In genomic region chrX:15593477-15594229, dm6 we compare ENCODE assay signal across 5 fruit fly cellular contexts.
TF ChIP-seq lines count a peak whose summit lies in the region.

Gene Chsy (minus strand): TSS chrX:15593534.

- no peak for TF ChIP-seq CTCF in whole organism, embryonic (GFP tag; optimal IDR thresholded peaks at IDR 0.05; lab: Kevin White, UChicago)

TF ChIP-seq in whole organism, adult, 20 proteins besides CTCF, POLR2A, EP300 and RAD21:
- no peak for TF ChIP-seq CG11617 (GFP tag; optimal IDR thresholded peaks at IDR 0.05; lab: Kevin White, UChicago)
- peak; percentile 38 for TF ChIP-seq Mnt (GFP tag; optimal IDR thresholded peaks at IDR 0.05; lab: Kevin White, UChicago)
- TF ChIP-seq Hr96 (GFP tag; optimal IDR thresholded peaks at IDR 0.05; lab: Kevin White, UChicago), result peak; percentile 42

TF ChIP-seq in whole organism, embryonic, 481 proteins besides CTCF, POLR2A, EP300 and RAD21 (continues in another document):
- TF ChIP-seq CG15696 (tag; optimal IDR thresholded peaks at IDR 0.05; lab: Kevin White, UChicago), result peak; percentile 12
- 0 out of 3 replicates have a peak, but pooled peaks have one; percentile 29 for TF ChIP-seq CG11695 (GFP tag; IDR thresholded peaks at IDR 0.05; lab: Robert Waterston, UW)
- TF ChIP-seq CG10267 (tag; optimal IDR thresholded peaks at IDR 0.05; lab: Kevin White, UChicago), result peak; percentile 25
- no peak for TF ChIP-seq z (GFP tag; IDR thresholded peaks at IDR 0.05; lab: Robert Waterston, UW)
- peak; percentile 12 for TF ChIP-seq phol (tag; optimal IDR thresholded peaks at IDR 0.05; lab: Kevin White, UChicago)
- TF ChIP-seq CG8924 (tag; optimal IDR thresholded peaks at IDR 0.05; lab: Kevin White, UChicago), result peak; percentile 14
- TF ChIP-seq Opbp (GFP tag; IDR thresholded peaks at IDR 0.05; lab: Robert Waterston, UW; ENCODE audit: partially characterized antibody), result 0 out of 3 replicates have a peak, but pooled peaks have one; percentile 5
- no peak for TF ChIP-seq Vsx1 (GFP tag; optimal IDR thresholded peaks at IDR 0.05; lab: Kevin White, UChicago)
- peak; percentile 10 for TF ChIP-seq CG10543 (GFP tag; optimal IDR thresholded peaks at IDR 0.05; lab: Kevin White, UChicago)
- peak; percentile 1 for TF ChIP-seq nom (GFP tag; optimal IDR thresholded peaks at IDR 0.05; lab: Kevin White, UChicago)
- peak; percentile 31 for TF ChIP-seq CG12391 (tag; optimal IDR thresholded peaks at IDR 0.05; lab: Kevin White, UChicago)
- TF ChIP-seq CG1832 (GFP tag; optimal IDR thresholded peaks at IDR 0.05; lab: Kevin White, UChicago), result peak; percentile 39
- peak; percentile 79 to 80 for TF ChIP-seq Trl (optimal IDR thresholded peaks at IDR 0.05; lab: Kevin White, UChicago)
- TF ChIP-seq Trl (GFP tag; optimal IDR thresholded peaks at IDR 0.05; lab: Kevin White, UChicago), result no peak
- TF ChIP-seq HLHmδ (GFP tag; optimal IDR thresholded peaks at IDR 0.05; lab: Kevin White, UChicago), result peak; percentile 16
- TF ChIP-seq CG4424 (GFP tag; optimal IDR thresholded peaks at IDR 0.05; lab: Kevin White, UChicago), result no peak
- TF ChIP-seq Med (GFP tag; lab: Kevin White, UChicago), result peak; percentile 78
- no peak for TF ChIP-seq CG42726 (GFP tag; IDR thresholded peaks at IDR 0.05; lab: Robert Waterston, UW; ENCODE audit: partially characterized antibody)
- TF ChIP-seq lola (GFP tag; optimal IDR thresholded peaks at IDR 0.05; lab: Kevin White, UChicago), result peak in 1 of 3 experiments; percentile 52
- no peak for TF ChIP-seq CrebB (tag; optimal IDR thresholded peaks at IDR 0.05; lab: Kevin White, UChicago)
- TF ChIP-seq CG14710 (tag; optimal IDR thresholded peaks at IDR 0.05; lab: Kevin White, UChicago), result peak; percentile 27

TF ChIP-seq in whole organism, prepupa, 60 proteins besides CTCF, POLR2A, EP300 and RAD21 (continues in another document):
- no peak for TF ChIP-seq Lpt (GFP tag; optimal IDR thresholded peaks at IDR 0.05; lab: Kevin White, UChicago)
- peak; percentile 66 for TF ChIP-seq Eip78C (GFP tag; lab: Kevin White, UChicago)
- peak; percentile 40 for TF ChIP-seq vri (GFP tag; optimal IDR thresholded peaks at IDR 0.05; lab: Kevin White, UChicago)
- no peak for TF ChIP-seq CG8319 (GFP tag; optimal IDR thresholded peaks at IDR 0.05; lab: Kevin White, UChicago)
- no peak for TF ChIP-seq Met (GFP tag; optimal IDR thresholded peaks at IDR 0.05; lab: Kevin White, UChicago)
- TF ChIP-seq CG8119 (GFP tag; IDR thresholded peaks at IDR 0.05; lab: Robert Waterston, UW), result peak; percentile 36; the same call in 1 of the 3 replicates
- TF ChIP-seq esn (GFP tag; optimal IDR thresholded peaks at IDR 0.05; lab: Kevin White, UChicago), result no peak
- TF ChIP-seq CG32006 (GFP tag; optimal IDR thresholded peaks at IDR 0.05; lab: Kevin White, UChicago), result peak; percentile 46
- TF ChIP-seq CG16779 (tag; optimal IDR thresholded peaks at IDR 0.05; lab: Kevin White, UChicago), result peak; percentile 9
- TF ChIP-seq eg (GFP tag; IDR thresholded peaks at IDR 0.05; lab: Robert Waterston, UW), result 0 out of 3 replicates have a peak, but pooled peaks have one; percentile 23
- TF ChIP-seq salr (GFP tag; optimal IDR thresholded peaks at IDR 0.05; lab: Kevin White, UChicago), result peak in 1 of 2 experiments; percentile 36
- peak; percentile 36 for TF ChIP-seq CG6808 (GFP tag; optimal IDR thresholded peaks at IDR 0.05; lab: Kevin White, UChicago)
- TF ChIP-seq CG7368 (GFP tag; optimal IDR thresholded peaks at IDR 0.05; lab: Kevin White, UChicago), result no peak
- TF ChIP-seq CG15336 (GFP tag; IDR thresholded peaks at IDR 0.05; lab: Robert Waterston, UW), result peak; percentile 7; the same call in 1 of the 2 replicates
- TF ChIP-seq CG8632 (GFP tag; optimal IDR thresholded peaks at IDR 0.05; lab: Kevin White, UChicago), result peak; percentile 34
- no peak for TF ChIP-seq lz (GFP tag; optimal IDR thresholded peaks at IDR 0.05; lab: Kevin White, UChicago)
- peak; percentile 86 for TF ChIP-seq svp (GFP tag; lab: Kevin White, UChicago)
- TF ChIP-seq CG4318 (GFP tag; optimal IDR thresholded peaks at IDR 0.05; lab: Kevin White, UChicago), result peak; percentile 0
- TF ChIP-seq CG6163 (GFP tag; IDR thresholded peaks at IDR 0.05; lab: Robert Waterston, UW), result peak; percentile 55
- TF ChIP-seq CG6276 (GFP tag; optimal IDR thresholded peaks at IDR 0.05; lab: Kevin White, UChicago), result no peak
- peak; percentile 6 for TF ChIP-seq OdsH (GFP tag; optimal IDR thresholded peaks at IDR 0.05; lab: Kevin White, UChicago)
- no peak for TF ChIP-seq CG11294 (GFP tag; IDR thresholded peaks at IDR 0.05; lab: Robert Waterston, UW)
- TF ChIP-seq achi (GFP tag; optimal IDR thresholded peaks at IDR 0.05; lab: Kevin White, UChicago), result peak; percentile 17

TF ChIP-seq in whole organism, pupa, 21 proteins besides CTCF, POLR2A, EP300 and RAD21:
- TF ChIP-seq CG12605 (GFP tag; IDR thresholded peaks at IDR 0.05; lab: Robert Waterston, UW) (peak; percentile 37; the same call in 1 of the 2 replicates), CG15710 (tag; optimal IDR thresholded peaks at IDR 0.05; lab: Kevin White, UChicago) (peak; percentile 1), CG14655 (GFP tag; optimal IDR thresholded peaks at IDR 0.05; lab: Kevin White, UChicago) (peak; percentile 53), CG10348 (GFP tag; IDR thresholded peaks at IDR 0.05; lab: Robert Waterston, UW) (no peak), fd96Ca (GFP tag; IDR thresholded peaks at IDR 0.05; lab: Robert Waterston, UW) (peak; percentile 13; the same call in 1 of the 3 replicates), CG13204 (GFP tag; optimal IDR thresholded peaks at IDR 0.05; lab: Kevin White, UChicago) (peak; percentile 2), Snoo (tag; optimal IDR thresholded peaks at IDR 0.05; lab: Kevin White, UChicago) (no peak), EcR (GFP tag; optimal IDR thresholded peaks at IDR 0.05; lab: Kevin White, UChicago) (no peak), D1 (tag; optimal IDR thresholded peaks at IDR 0.05; lab: Kevin White, UChicago) (peak; percentile 3), CG17806 (tag; optimal IDR thresholded peaks at IDR 0.05; lab: Kevin White, UChicago) (no peak), CG8301 (tag; optimal IDR thresholded peaks at IDR 0.05; lab: Kevin White, UChicago) (no peak), CG32121 (GFP tag; IDR thresholded peaks at IDR 0.05; lab: Robert Waterston, UW) (peak; percentile 15; the same call in 1 of the 2 replicates), gl (tag; optimal IDR thresholded peaks at IDR 0.05; lab: Kevin White, UChicago) (no peak), Ets98B (GFP tag; IDR thresholded peaks at IDR 0.05; lab: Robert Waterston, UW) (peak; percentile 14), CG4496 (GFP tag; IDR thresholded peaks at IDR 0.05; lab: Robert Waterston, UW) (0 out of 3 replicates have a peak, but pooled peaks have one; percentile 47), CG34367 (tag; optimal IDR thresholded peaks at IDR 0.05; lab: Kevin White, UChicago) (no peak), Pif1A (GFP tag; optimal IDR thresholded peaks at IDR 0.05; lab: Kevin White, UChicago) (no peak), CG9948 (tag; optimal IDR thresholded peaks at IDR 0.05; lab: Kevin White, UChicago) (no peak), Pif1B (GFP tag; optimal IDR thresholded peaks at IDR 0.05; lab: Kevin White, UChicago) (no peak), rn (GFP tag; IDR thresholded peaks at IDR 0.05; lab: Robert Waterston, UW) (no peak), CG8159 (tag; optimal IDR thresholded peaks at IDR 0.05; lab: Kevin White, UChicago) (peak; percentile 24)

TF ChIP-seq in whole organism, wandering third instar larva, 38 proteins besides CTCF, POLR2A, EP300 and RAD21:
- peak; percentile 81 for TF ChIP-seq Dif (GFP tag; optimal IDR thresholded peaks at IDR 0.05; lab: Kevin White, UChicago; ENCODE audit: partially characterized antibody)
- no peak for TF ChIP-seq Abd-B (GFP tag; optimal IDR thresholded peaks at IDR 0.05; lab: Kevin White, UChicago)
- peak; percentile 44 for TF ChIP-seq Sp1 (GFP tag; optimal IDR thresholded peaks at IDR 0.05; lab: Kevin White, UChicago)
- TF ChIP-seq HLH106 (tag; optimal IDR thresholded peaks at IDR 0.05; lab: Kevin White, UChicago), result peak; percentile 40
- peak; percentile 5 for TF ChIP-seq Hr83 (GFP tag; optimal IDR thresholded peaks at IDR 0.05; lab: Kevin White, UChicago; ENCODE audit: poor library complexity, severe bottlenecking)
- peak; percentile 20 for TF ChIP-seq br (GFP tag; optimal IDR thresholded peaks at IDR 0.05; lab: Kevin White, UChicago)
- TF ChIP-seq dl (GFP tag; optimal IDR thresholded peaks at IDR 0.05; lab: Kevin White, UChicago; ENCODE audit: insufficient read depth in 1 of 2, partially characterized antibody in 2 of 2), result peak; percentile 40 to 90
- no peak for TF ChIP-seq Jra (GFP tag; optimal IDR thresholded peaks at IDR 0.05; lab: Kevin White, UChicago)
- TF ChIP-seq psq (GFP tag; optimal IDR thresholded peaks at IDR 0.05; lab: Kevin White, UChicago), result peak; percentile 15
- TF ChIP-seq lola (GFP tag; optimal IDR thresholded peaks at IDR 0.05; lab: Kevin White, UChicago), result no peak
- peak; percentile 60 for TF ChIP-seq Myc (optimal IDR thresholded peaks at IDR 0.05; lab: Kevin White, UChicago)
- TF ChIP-seq CrebA (GFP tag; optimal IDR thresholded peaks at IDR 0.05; lab: Kevin White, UChicago; ENCODE audit: borderline replicate concordance), result no peak
- TF ChIP-seq woc (GFP tag; optimal IDR thresholded peaks at IDR 0.05; lab: Kevin White, UChicago), result peak; percentile 31
- no peak for TF ChIP-seq CG32264 (GFP tag; optimal IDR thresholded peaks at IDR 0.05; lab: Kevin White, UChicago)
- TF ChIP-seq OdsH (GFP tag; optimal IDR thresholded peaks at IDR 0.05; lab: Kevin White, UChicago), result peak; percentile 14
